Worm (Caenorhabditis elegans) whole organism, L2 larva: Measurements from ENCODE around the gene Y62H9A.15.

Source experiments
- R02D3.7 ChIP-seq: fragments of 150-350 bp; optimal IDR thresholded peaks from 2 replicates; lab custom pipeline; 2014; ENCODE audit warnings: missing biosample characterization, missing genetic modification characterization
- ama-1 ChIP-seq: fragments of 150-350 bp; optimal IDR thresholded peaks from 2 replicates; lab custom pipeline; 2018; ENCODE audit warnings: inconsistent platforms
- ceh-82 ChIP-seq: fragments of 150-350 bp; optimal IDR thresholded peaks from 2 replicates; lab custom pipeline; 2014; ENCODE audit warnings: missing biosample characterization, missing genetic modification characterization
- egl-27 ChIP-seq: sonication (generic microtip); optimal IDR thresholded peaks from 3 replicates; lab custom pipeline; 2017; ENCODE audit warnings: missing biosample characterization, missing genetic modification reagents, missing genetic modification characterization
- elt-1 ChIP-seq: fragments of 150-350 bp; optimal IDR thresholded peaks from 2 replicates; lab custom pipeline; 2014; ENCODE audit warnings: missing biosample characterization, missing genetic modification characterization
- lin-13 ChIP-seq: fragments of 150-350 bp; optimal IDR thresholded peaks from 2 replicates; lab custom pipeline; 2014; ENCODE audit warnings: missing biosample characterization, missing genetic modification reagents, missing genetic modification characterization
- mdl-1 ChIP-seq, 2 experiments: fragments of 150-350 bp in 1 of 2; sonication (generic microtip) in 1 of 2; optimal IDR thresholded peaks; 2 replicates each; lab custom pipeline; 2017; ENCODE audit warnings: missing biosample characterization in 2 of 2, missing genetic modification characterization in 2 of 2
- nhr-11 ChIP-seq: fragments of 150-350 bp; optimal IDR thresholded peaks from 2 replicates; lab custom pipeline; 2014; ENCODE audit warnings: missing biosample characterization, missing genetic modification characterization
- peb-1 ChIP-seq: fragments of 150-350 bp; optimal IDR thresholded peaks from 2 replicates; lab custom pipeline; 2014; ENCODE audit warnings: missing biosample characterization, missing genetic modification characterization
- unc-55 ChIP-seq: fragments of 150-350 bp; sonication (generic microtip); optimal IDR thresholded peaks from 3 replicates; lab custom pipeline; 2014; ENCODE audit warnings: missing biosample characterization, missing genetic modification reagents, missing genetic modification characterization
- unc-62 ChIP-seq: fragments of 150-350 bp; optimal IDR thresholded peaks from 2 replicates; lab custom pipeline; 2014; ENCODE audit warnings: missing biosample characterization, missing genetic modification reagents, missing genetic modification characterization
- ztf-11 ChIP-seq: sonication (generic microtip); optimal IDR thresholded peaks from 2 replicates; lab custom pipeline; 2017; ENCODE audit warnings: missing biosample characterization, missing genetic modification characterization

- TF ChIP-seq nhr-11, result no peak
- no peak for TF ChIP-seq unc-62 (GFP tag; lab: Kevin White, UChicago)
- no peak for TF ChIP-seq lin-13 (GFP tag; lab: Kevin White, UChicago)
- no peak for TF ChIP-seq ztf-11 (tag; lab: Kevin White, UChicago)
- TF ChIP-seq R02D3.7 (tag; lab: Kevin White, UChicago), result no peak
- TF ChIP-seq ceh-82, result no peak
- no peak for TF ChIP-seq mdl-1 (tag; optimal IDR thresholded peaks at IDR 0.05; lab: Kevin White, UChicago)
- no peak for TF ChIP-seq ama-1 (lab: Kevin White, UChicago)
- TF ChIP-seq elt-1 (tag; lab: Kevin White, UChicago), result no peak
- no peak for TF ChIP-seq unc-55 (GFP tag; lab: Kevin White, UChicago)
- no peak for TF ChIP-seq peb-1 (tag; lab: Kevin White, UChicago)
- TF ChIP-seq egl-27, result no peak
Measured at ce11 chrX:11957246-11957645, 47.3 kb upstream of the Y62H9A.15 start, which contains the start of gene T08D10.5.
